Fruit fly (Drosophila melanogaster) whole organism, embryonic: Measurements from ENCODE around the gene dock.

Experiments
- B-H1 ChIP-seq: fragments of 200-800 bp; sonication (Bioruptor generic); IDR thresholded peaks from 3 replicates; pipeline ENCODE4 v1.3.6; 2022; ENCODE audit warnings: missing biosample characterization, missing genetic modification characterization
- CG10209 ChIP-seq: fragments of 200-800 bp; sonication (Bioruptor generic); optimal IDR thresholded peaks from 3 replicates; lab custom pipeline; 2017; ENCODE audit warnings: missing biosample characterization, mild to moderate bottlenecking, missing genetic modification characterization, missing genetic modification reagents
- CG12391 ChIP-seq: fragments of 200-800 bp; sonication (Bioruptor generic); optimal IDR thresholded peaks from 3 replicates; lab custom pipeline; 2018; ENCODE audit warnings: missing biosample characterization, mild to moderate bottlenecking, missing genetic modification characterization, moderate library complexity
- CG12744 ChIP-seq: fragments of 200-800 bp; sonication (Bioruptor generic); optimal IDR thresholded peaks from 2 replicates; lab custom pipeline; 2016; ENCODE audit warnings: missing biosample characterization, missing genetic modification characterization
- CG14014 ChIP-seq: fragments of 200-800 bp; sonication (Bioruptor generic); IDR thresholded peaks from 2 replicates; pipeline ENCODE4 v1.3.6; 2022; ENCODE audit warnings: missing biosample characterization, missing genetic modification characterization
- CG14050 ChIP-seq: fragments of 200-800 bp; sonication (Bioruptor generic); IDR thresholded peaks from 3 replicates; pipeline ENCODE4 v1.3.6; 2022; ENCODE audit warnings: missing biosample characterization, missing genetic modification characterization
- CG1602 ChIP-seq: fragments of 200-800 bp; sonication (Bioruptor generic); optimal IDR thresholded peaks from 3 replicates; lab custom pipeline; 2016; ENCODE audit warnings: missing biosample characterization, missing genetic modification characterization
- CG16815 ChIP-seq: fragments of 200-800 bp; sonication (Bioruptor generic); optimal IDR thresholded peaks from 3 replicates; lab custom pipeline; 2017; ENCODE audit warnings: missing biosample characterization, mild to moderate bottlenecking, missing genetic modification characterization
- CG16863 ChIP-seq: fragments of 200-800 bp; sonication (Bioruptor generic); optimal IDR thresholded peaks from 3 replicates; lab custom pipeline; 2016; ENCODE audit warnings: missing biosample characterization, missing genetic modification characterization
- CG2120 ChIP-seq: fragments of 200-800 bp; sonication (Bioruptor generic); optimal IDR thresholded peaks from 3 replicates; lab custom pipeline; 2016; ENCODE audit warnings: missing biosample characterization, missing genetic modification characterization
- CG2129 ChIP-seq: fragments of 200-800 bp; sonication (Bioruptor generic); IDR thresholded peaks from 2 replicates; pipeline ENCODE4 v1.3.6; 2022; ENCODE audit warnings: missing biosample characterization, missing genetic modification characterization; ENCODE audit not compliant: partially characterized antibody
- CG3281 ChIP-seq: fragments of 200-800 bp; sonication (Bioruptor generic); optimal IDR thresholded peaks from 3 replicates; lab custom pipeline; 2017; ENCODE audit warnings: missing biosample characterization, mild to moderate bottlenecking, missing genetic modification characterization
- CG33557 ChIP-seq: fragments of 200-800 bp; sonication (Bioruptor generic); optimal IDR thresholded peaks from 2 replicates; lab custom pipeline; 2019; ENCODE audit warnings: missing biosample characterization, mild to moderate bottlenecking, missing genetic modification characterization, moderate library complexity
- CG34422 ChIP-seq: fragments of 200-800 bp; sonication (Bioruptor generic); IDR thresholded peaks from 3 replicates; pipeline ENCODE4 v1.3.6; 2022; ENCODE audit warnings: missing biosample characterization, missing genetic modification characterization
- CG4282 ChIP-seq: fragments of 200-800 bp; sonication (Bioruptor generic); optimal IDR thresholded peaks from 2 replicates; lab custom pipeline; 2016; ENCODE audit warnings: missing biosample characterization, missing genetic modification characterization
- CG5953 ChIP-seq: fragments of 200-800 bp; sonication (Bioruptor generic); IDR thresholded peaks from 2 replicates; pipeline ENCODE4 v1.3.6; 2022; ENCODE audit warnings: missing biosample characterization, missing genetic modification characterization
- CG6689 ChIP-seq: fragments of 200-800 bp; sonication (Bioruptor generic); IDR thresholded peaks from 2 replicates; pipeline ENCODE4 v1.3.6; 2022; ENCODE audit warnings: missing biosample characterization, missing genetic modification characterization
- CG7556 ChIP-seq: fragments of 200-800 bp; sonication (Bioruptor generic); optimal IDR thresholded peaks from 2 replicates; lab custom pipeline; 2017; ENCODE audit warnings: missing biosample characterization, mild to moderate bottlenecking, missing genetic modification characterization
- CG7963 ChIP-seq: fragments of 200-800 bp; sonication (Bioruptor generic); IDR thresholded peaks from 3 replicates; pipeline ENCODE4 v1.3.6; 2022; ENCODE audit warnings: missing biosample characterization, missing genetic modification characterization; ENCODE audit not compliant: partially characterized antibody
- CG8290 ChIP-seq, 3 experiments: fragments of 200-800 bp; sonication (Bioruptor generic); optimal IDR thresholded peaks; 2 replicates each; lab custom pipeline; 2016 to 2019; ENCODE audit warnings: missing biosample characterization in 3 of 3, missing genetic modification characterization in 3 of 3, mild to moderate bottlenecking in 2 of 3, moderate library complexity in 1 of 3
- CG9437 ChIP-seq: fragments of 200-800 bp; sonication (Bioruptor generic); optimal IDR thresholded peaks from 2 replicates; lab custom pipeline; 2018; ENCODE audit warnings: missing biosample characterization, mild to moderate bottlenecking, missing genetic modification characterization
- CG9797 ChIP-seq: fragments of 200-800 bp; sonication (Bioruptor generic); optimal IDR thresholded peaks from 3 replicates; lab custom pipeline; 2018; ENCODE audit warnings: missing biosample characterization, mild to moderate bottlenecking, missing genetic modification characterization
- CrebB ChIP-seq: fragments of 200-800 bp; sonication (Bioruptor generic); optimal IDR thresholded peaks from 3 replicates; lab custom pipeline; 2018; ENCODE audit warnings: missing biosample characterization, mild to moderate bottlenecking, missing genetic modification characterization
- Dbx ChIP-seq: fragments of 200-800 bp; sonication (Bioruptor generic); IDR thresholded peaks from 3 replicates; pipeline ENCODE4 v1.3.6; 2022; ENCODE audit warnings: missing biosample characterization, missing genetic modification characterization
- HLH54F ChIP-seq: fragments of 200-800 bp; sonication (Bioruptor generic); optimal IDR thresholded peaks from 3 replicates; lab custom pipeline; 2016; ENCODE audit warnings: missing biosample characterization, missing genetic modification characterization
- HLHmδ ChIP-seq: fragments of 200-800 bp; sonication (Bioruptor generic); optimal IDR thresholded peaks from 2 replicates; lab custom pipeline; 2018; ENCODE audit warnings: missing biosample characterization, mild to moderate bottlenecking, missing genetic modification characterization, moderate library complexity
- MBD-R2 ChIP-seq: fragments of 200-800 bp; sonication (Bioruptor generic); IDR thresholded peaks from 2 replicates; pipeline ENCODE4 v1.3.6; 2022; ENCODE audit warnings: missing biosample characterization, missing genetic modification characterization
- MESR4 ChIP-seq: fragments of 200-800 bp; sonication (Bioruptor generic); optimal IDR thresholded peaks from 2 replicates; lab custom pipeline; 2018; ENCODE audit warnings: missing biosample characterization, mild to moderate bottlenecking, missing genetic modification characterization, moderate library complexity
- NK7.1 ChIP-seq: fragments of 200-800 bp; sonication (Bioruptor generic); optimal IDR thresholded peaks from 3 replicates; lab custom pipeline; 2016; ENCODE audit warnings: missing biosample characterization, missing genetic modification characterization
- Opbp ChIP-seq: fragments of 200-800 bp; sonication (Bioruptor generic); IDR thresholded peaks from 3 replicates; pipeline ENCODE4 v1.3.6; 2022; ENCODE audit warnings: missing biosample characterization, missing genetic modification characterization; ENCODE audit not compliant: partially characterized antibody
- Six4 ChIP-seq: fragments of 200-800 bp; sonication (Bioruptor generic); optimal IDR thresholded peaks from 2 replicates; lab custom pipeline; 2016; ENCODE audit warnings: missing biosample characterization, missing genetic modification characterization
- Spps ChIP-seq: fragments of 200-800 bp; sonication (Bioruptor generic); optimal IDR thresholded peaks from 2 replicates; lab custom pipeline; 2018; ENCODE audit warnings: missing biosample characterization, mild to moderate bottlenecking, missing genetic modification characterization
- caup ChIP-seq: fragments of 200-800 bp; sonication (Bioruptor generic); optimal IDR thresholded peaks from 3 replicates; lab custom pipeline; 2017; ENCODE audit warnings: missing biosample characterization, mild to moderate bottlenecking, missing genetic modification characterization, moderate library complexity; ENCODE audit not compliant: severe bottlenecking
- crol ChIP-seq: fragments of 200-800 bp; sonication (Bioruptor generic); IDR thresholded peaks from 2 replicates; pipeline ENCODE4 v1.3.6; 2022; ENCODE audit warnings: missing biosample characterization, missing genetic modification characterization
- exex ChIP-seq: fragments of 200-800 bp; sonication (Bioruptor generic); optimal IDR thresholded peaks from 4 replicates; lab custom pipeline; 2018; ENCODE audit warnings: missing biosample characterization, mild to moderate bottlenecking, missing genetic modification characterization, moderate library complexity
- fd102C ChIP-seq: fragments of 200-800 bp; sonication (Bioruptor generic); optimal IDR thresholded peaks from 2 replicates; lab custom pipeline; 2018; ENCODE audit warnings: missing biosample characterization, mild to moderate bottlenecking, missing genetic modification characterization, moderate library complexity
- fd96Cb ChIP-seq: fragments of 200-800 bp; sonication (Bioruptor generic); optimal IDR thresholded peaks from 2 replicates; lab custom pipeline; 2018; ENCODE audit warnings: missing biosample characterization, mild to moderate bottlenecking, missing genetic modification characterization, moderate library complexity
- gsb ChIP-seq: fragments of 200-800 bp; sonication (Bioruptor generic); IDR thresholded peaks from 2 replicates; pipeline ENCODE4 v1.3.6; 2022; ENCODE audit warnings: missing biosample characterization, missing genetic modification characterization
- ind ChIP-seq: fragments of 200-800 bp; sonication (Bioruptor generic); optimal IDR thresholded peaks from 3 replicates; lab custom pipeline; 2016; ENCODE audit warnings: missing biosample characterization, missing genetic modification characterization
- jing ChIP-seq: fragments of 200-800 bp; sonication (Bioruptor generic); optimal IDR thresholded peaks from 2 replicates; lab custom pipeline; 2018; ENCODE audit warnings: missing biosample characterization, mild to moderate bottlenecking, missing genetic modification characterization
- nau ChIP-seq: fragments of 200-800 bp; sonication (Bioruptor generic); optimal IDR thresholded peaks from 3 replicates; lab custom pipeline; 2017; ENCODE audit warnings: missing biosample characterization, mild to moderate bottlenecking, missing genetic modification characterization, missing genetic modification reagents
- odd ChIP-seq: fragments of 200-800 bp; sonication (Bioruptor generic); optimal IDR thresholded peaks from 2 replicates; lab custom pipeline; 2017; ENCODE audit warnings: missing biosample characterization, mild to moderate bottlenecking, missing genetic modification characterization
- org-1 ChIP-seq: fragments of 200-800 bp; sonication (Bioruptor generic); optimal IDR thresholded peaks from 2 replicates; lab custom pipeline; 2017; ENCODE audit warnings: missing biosample characterization, missing genetic modification characterization
- prd ChIP-seq, 3 experiments: fragments of >200 bp in 2 of 3; fragments of 200-800 bp in 1 of 3; sonication (Bioruptor generic) in 1 of 3; optimal IDR thresholded peaks in 2 of 3; IDR thresholded peaks in 1 of 3; 2 replicates in 2 of 3; 3 replicates in 1 of 3; pipeline versions ENCODE4 v1.3.6 to Lab custom; 2017 to 2022; ENCODE audit warnings: missing biosample characterization in 1 of 3, missing genetic modification characterization in 1 of 3
- pzg ChIP-seq: fragments of 200-800 bp; sonication (Bioruptor generic); optimal IDR thresholded peaks from 3 replicates; lab custom pipeline; 2018; ENCODE audit warnings: missing biosample characterization, mild to moderate bottlenecking, missing genetic modification characterization, moderate library complexity
- rib ChIP-seq: fragments of 200-800 bp; sonication (Bioruptor generic); IDR thresholded peaks from 2 replicates; pipeline ENCODE4 v1.3.6; 2022; ENCODE audit warnings: missing biosample characterization, missing genetic modification characterization
- seq ChIP-seq: fragments of 200-800 bp; sonication (Bioruptor generic); IDR thresholded peaks from 2 replicates; pipeline ENCODE4 v1.3.6; 2022; ENCODE audit warnings: missing biosample characterization, missing genetic modification characterization
- ttk ChIP-seq: fragments of 200-800 bp; sonication (Bioruptor generic); IDR thresholded peaks from 2 replicates; pipeline ENCODE4 v2.1.2; 2022; ENCODE audit warnings: missing biosample characterization, missing genetic modification characterization

Gene dock

dm6 chr2L:866950-867744 lies 41.4 kb downstream of the dock start (continued):
- TF ChIP-seq CG8290 (GFP tag; optimal IDR thresholded peaks at IDR 0.05; lab: Kevin White, UChicago) = peak; percentile 88
- TF ChIP-seq CG8290 (tag; optimal IDR thresholded peaks at IDR 0.05; lab: Kevin White, UChicago) = peak; percentile 26 to 98
- TF ChIP-seq HLH54F = peak; percentile 93
- TF ChIP-seq CG33557 (GFP tag; lab: Kevin White, UChicago) = peak; percentile 89
- TF ChIP-seq org-1 = peak; percentile 89
- no peak for TF ChIP-seq CG2129
- TF ChIP-seq exex (tag; lab: Kevin White, UChicago) = peak; percentile 69
- peak; percentile 93 for TF ChIP-seq CG6689 (GFP tag; lab: Robert Waterston, UW)
- peak; percentile 62 for TF ChIP-seq fd102C (GFP tag; lab: Kevin White, UChicago)
- TF ChIP-seq CG16863 = peak; percentile 90
- peak; percentile 87 for TF ChIP-seq CG5953 (GFP tag; lab: Robert Waterston, UW)
- peak; percentile 93 for TF ChIP-seq CG12391 (tag; lab: Kevin White, UChicago)
- TF ChIP-seq Six4 (GFP tag; lab: Kevin White, UChicago) = peak; percentile 81
- peak; percentile 96 for TF ChIP-seq Dbx
- TF ChIP-seq CG4282 (GFP tag; lab: Kevin White, UChicago) = peak; percentile 32
- peak; percentile 86 for TF ChIP-seq CG16815 (GFP tag; lab: Kevin White, UChicago)
- TF ChIP-seq seq (GFP tag; lab: Robert Waterston, UW) = peak; percentile 95
- TF ChIP-seq Opbp = peak; percentile 55; the same call in 2 of the 3 replicates
- peak; percentile 94 for TF ChIP-seq CG14050 (GFP tag; lab: Robert Waterston, UW)
- TF ChIP-seq CG34422 = peak; percentile 95
- TF ChIP-seq CG9437 (GFP tag; lab: Kevin White, UChicago) = peak; percentile 76
- TF ChIP-seq NK7.1 (GFP tag; lab: Kevin White, UChicago) = peak; percentile 83
- TF ChIP-seq CG3281 = peak; percentile 89
- TF ChIP-seq CG1602 (GFP tag; lab: Kevin White, UChicago) = peak; percentile 88
- TF ChIP-seq CG7963 (GFP tag; lab: Robert Waterston, UW) = no peak
- TF ChIP-seq odd = peak; percentile 78
- no peak for TF ChIP-seq prd (optimal IDR thresholded peaks at IDR 0.05; lab: Kevin White, UChicago)
- peak; percentile 97 for TF ChIP-seq prd (GFP tag; IDR thresholded peaks at IDR 0.05; lab: Robert Waterston, UW)
- peak; percentile 14 for TF ChIP-seq pzg (GFP tag; lab: Kevin White, UChicago)
- peak; percentile 89 for TF ChIP-seq CrebB (tag; lab: Kevin White, UChicago)
- TF ChIP-seq fd96Cb (tag; lab: Kevin White, UChicago) = peak; percentile 92
- peak; percentile 85 for TF ChIP-seq CG12744
- TF ChIP-seq Spps (tag; lab: Kevin White, UChicago) = peak; percentile 75
- peak; percentile 90 for TF ChIP-seq CG7556 (GFP tag; lab: Kevin White, UChicago)
- peak; percentile 24 for TF ChIP-seq MESR4
- TF ChIP-seq caup (GFP tag; lab: Kevin White, UChicago) = peak; percentile 93
- TF ChIP-seq CG14014 (GFP tag; lab: Robert Waterston, UW) = peak; percentile 97
- TF ChIP-seq rib (GFP tag; lab: Robert Waterston, UW) = peak; percentile 95
- peak; percentile 100 for TF ChIP-seq crol (GFP tag; lab: Robert Waterston, UW)
- no peak for TF ChIP-seq HLHmδ
- peak; percentile 74 for TF ChIP-seq nau
- TF ChIP-seq ttk = peak; percentile 90
- peak; percentile 91 for TF ChIP-seq CG10209 (GFP tag; lab: Kevin White, UChicago)
- peak; percentile 96 for TF ChIP-seq CG2120 (GFP tag; lab: Kevin White, UChicago)
- TF ChIP-seq MBD-R2 (GFP tag; lab: Robert Waterston, UW) = peak; percentile 92
- peak; percentile 93 for TF ChIP-seq ind
- peak; percentile 94 for TF ChIP-seq gsb (GFP tag; lab: Robert Waterston, UW)
- TF ChIP-seq B-H1 (GFP tag; lab: Robert Waterston, UW) = peak; percentile 93
- peak; percentile 7 for TF ChIP-seq CG9797 (GFP tag; lab: Kevin White, UChicago)
- peak; percentile 86 for TF ChIP-seq jing (GFP tag; lab: Kevin White, UChicago)
